Worm (Caenorhabditis elegans): Measurements from ENCODE around the gene K11D12.8.
"Not testable (repeated sequence)": the region's sequence is repeated elsewhere in the genome, so short reads cannot be mapped to it uniquely, and the experiment has no call there.

The K11D12.8 gene

DNA sequence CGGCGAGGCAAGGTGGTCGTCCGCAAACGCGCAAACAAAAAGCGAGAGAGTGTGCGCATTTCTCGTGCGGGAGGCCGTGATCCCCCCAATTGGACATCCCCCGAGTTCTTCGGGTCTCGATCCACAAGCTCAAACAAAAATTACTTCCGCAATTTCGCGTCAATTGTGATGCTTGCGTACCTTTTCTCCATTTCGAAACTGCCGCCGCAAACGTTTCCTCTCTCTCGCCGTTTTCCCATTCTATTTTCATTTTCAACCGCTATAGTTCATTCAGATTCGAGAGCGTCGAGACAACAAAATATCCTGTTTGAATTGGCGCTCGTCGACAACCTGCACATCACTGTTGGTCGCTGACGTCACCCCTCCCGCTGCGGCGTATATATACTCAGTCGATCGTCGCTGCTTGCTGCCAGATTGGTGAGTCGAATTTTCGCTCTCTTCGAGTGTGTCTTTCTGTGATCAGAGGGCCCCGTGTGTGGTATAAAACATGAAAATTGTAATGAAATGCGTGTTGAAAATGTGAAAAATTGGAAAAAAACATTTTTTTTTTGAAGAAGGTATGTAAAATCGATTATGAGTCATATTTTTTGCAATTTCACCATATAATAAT is 8.6 kb upstream of the K11D12.8 start, which contains the start of the genes pqn-51 and K11D12.14 (continued):
- TF ChIP-seq hlh-30 (tag; optimal IDR thresholded peaks at IDR 0.05; ENCODE audit: insufficient read depth) (no peak), ceh-48 (tag; optimal IDR thresholded peaks at IDR 0.05) (no peak), syd-9 (tag; optimal IDR thresholded peaks at IDR 0.05) (peak; percentile 35), T23F11.4 (GFP tag; optimal IDR thresholded peaks at IDR 0.05) (no peak), F13H6.1 (tag; optimal IDR thresholded peaks at IDR 0.05) (peak; percentile 68), Y22D7AL.16 (tag; optimal IDR thresholded peaks at IDR 0.05) (no peak), sox-4 (tag; optimal IDR thresholded peaks at IDR 0.05) (no peak), pha-2 (tag; optimal IDR thresholded peaks at IDR 0.05) (peak; percentile 63), nhr-11 (tag; optimal IDR thresholded peaks at IDR 0.05) (no peak), ref-2 (tag; optimal IDR thresholded peaks at IDR 0.05) (peak; percentile 86), ceh-2 (tag; optimal IDR thresholded peaks at IDR 0.05) (no peak), gmeb-2 (tag; optimal IDR thresholded peaks at IDR 0.05) (no peak), npax-4 (tag; optimal IDR thresholded peaks at IDR 0.05) (no peak), hlh-6 (tag; optimal IDR thresholded peaks at IDR 0.05) (no peak), che-1 (tag; optimal IDR thresholded peaks at IDR 0.05) (no peak), ceh-45 (GFP tag; IDR thresholded peaks at IDR 0.05) (0 out of 2 replicates have a peak, but pooled peaks have one; percentile 22), ceh-22 (tag; optimal IDR thresholded peaks at IDR 0.05) (no peak), elt-2 (tag; optimal IDR thresholded peaks at IDR 0.05) (peak; percentile 25), C38D4.7 (GFP tag; optimal IDR thresholded peaks at IDR 0.05) (no peak), unc-42 (tag; optimal IDR thresholded peaks at IDR 0.05) (peak; percentile 90), K02D7.2 (tag; optimal IDR thresholded peaks at IDR 0.05) (no peak), dve-1 (tag; optimal IDR thresholded peaks at IDR 0.05) (peak; percentile 82), hlh-15 (tag; optimal IDR thresholded peaks at IDR 0.05) (no peak), unc-86 (tag; optimal IDR thresholded peaks at IDR 0.05) (no peak), lin-11 (tag; optimal IDR thresholded peaks at IDR 0.05) (no peak), mec-3 (tag; optimal IDR thresholded peaks at IDR 0.05; ENCODE audit: borderline replicate concordance) (no peak), ets-4 (tag; optimal IDR thresholded peaks at IDR 0.05) (peak; percentile 72), dmd-4 (tag; optimal IDR thresholded peaks at IDR 0.05; ENCODE audit: borderline replicate concordance) (no peak), pag-3 (tag; optimal IDR thresholded peaks at IDR 0.05; ENCODE audit: borderline replicate concordance) (no peak), pat-9 (tag; optimal IDR thresholded peaks at IDR 0.05) (no peak), rnt-1 (tag; optimal IDR thresholded peaks at IDR 0.05) (peak; percentile 91), fkh-10 (GFP tag; optimal IDR thresholded peaks at IDR 0.05) (no peak), ceh-9 (tag; optimal IDR thresholded peaks at IDR 0.05) (no peak), ceh-14 (tag; optimal IDR thresholded peaks at IDR 0.05) (peak; percentile 66), ceh-18 (tag; optimal IDR thresholded peaks at IDR 0.05) (peak; percentile 93), ceh-30 (tag; optimal IDR thresholded peaks at IDR 0.05) (no peak), pax-1 (tag; optimal IDR thresholded peaks at IDR 0.05) (peak; percentile 48), ttx-3 (tag; optimal IDR thresholded peaks at IDR 0.05) (no peak), elt-4 (tag; optimal IDR thresholded peaks at IDR 0.05) (no peak), ceh-34 (tag; optimal IDR thresholded peaks at IDR 0.05) (peak; percentile 78), nfya-1 (tag; optimal IDR thresholded peaks at IDR 0.05) (peak; percentile 84), hlh-13 (GFP tag; optimal IDR thresholded peaks at IDR 0.05) (no peak)

DNA sequence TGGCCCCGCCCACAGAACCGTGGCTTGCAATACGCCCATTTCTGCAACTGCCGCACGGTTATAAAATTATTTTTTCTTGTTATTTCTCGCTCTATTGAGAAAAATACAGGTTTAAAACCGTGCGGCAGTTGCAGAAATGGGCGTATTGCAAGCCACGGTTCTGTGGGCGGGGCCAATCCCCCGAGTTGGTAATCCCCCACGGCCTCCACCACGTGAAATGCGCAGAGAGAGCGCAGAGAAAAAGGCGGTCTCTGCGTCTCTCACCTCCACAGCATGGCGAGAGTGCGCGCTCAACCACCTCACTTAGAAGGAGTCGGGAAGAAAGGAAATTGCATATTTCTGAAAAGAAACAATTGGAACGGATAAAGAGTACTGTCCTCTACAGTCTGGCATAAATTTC is 6.4 kb upstream of the K11D12.8 start:
- 0 out of 2 replicates have a peak, but pooled peaks have one; percentile 17 for TF ChIP-seq ceh-45 (GFP tag; IDR thresholded peaks at IDR 0.05)
- TF ChIP-seq unc-3 (GFP tag; conservative IDR thresholded peaks at IDR 0.05): 0 out of 2 replicates have a peak, but pooled peaks have one; percentile 10
- not testable (repeated sequence) for TF ChIP-seq unc-3 (tag; optimal IDR thresholded peaks at IDR 0.05)
